Fruit fly (Drosophila melanogaster) whole organism, embryonic: ENCODE data around the gene NaPi-III.

ENCODE experiments used
- Awh ChIP-seq: fragments of 200-800 bp; sonication (Bioruptor generic); IDR thresholded peaks from 2 replicates; pipeline ENCODE4, ENCODE4 v1.3.6; 2022; ENCODE audit warnings: missing biosample characterization, missing genetic modification characterization
- CG10147 ChIP-seq: fragments of 200-800 bp; sonication (Bioruptor generic); optimal IDR thresholded peaks from 2 replicates; lab custom pipeline; 2019; ENCODE audit warnings: missing biosample characterization, mild to moderate bottlenecking, missing genetic modification characterization, moderate library complexity
- CG10274 ChIP-seq: fragments of 200-800 bp; sonication (Bioruptor generic); optimal IDR thresholded peaks from 3 replicates; lab custom pipeline; 2017; ENCODE audit warnings: missing biosample characterization, mild to moderate bottlenecking, missing genetic modification characterization
- CG12071 ChIP-seq: fragments of 200-800 bp; sonication (Bioruptor generic); optimal IDR thresholded peaks from 3 replicates; lab custom pipeline; 2018; ENCODE audit warnings: missing biosample characterization, mild to moderate bottlenecking, missing genetic modification characterization
- CG14710 ChIP-seq: fragments of 200-800 bp; sonication (Bioruptor generic); optimal IDR thresholded peaks from 3 replicates; lab custom pipeline; 2019; ENCODE audit warnings: missing biosample characterization, mild to moderate bottlenecking, missing genetic modification characterization, moderate library complexity
- CG15479 ChIP-seq: fragments of 200-800 bp; sonication (Bioruptor generic); optimal IDR thresholded peaks from 3 replicates; lab custom pipeline; 2019; ENCODE audit warnings: missing biosample characterization, mild to moderate bottlenecking, missing genetic modification characterization, moderate library complexity
- CG15514 ChIP-seq: fragments of 200-800 bp; sonication (Bioruptor generic); optimal IDR thresholded peaks from 3 replicates; lab custom pipeline; 2017; ENCODE audit warnings: missing biosample characterization, missing genetic modification characterization, mild to moderate bottlenecking, moderate library complexity, missing genetic modification reagents
- CG17359 ChIP-seq: fragments of 200-800 bp; sonication (Bioruptor generic); optimal IDR thresholded peaks from 3 replicates; lab custom pipeline; 2018; ENCODE audit warnings: missing biosample characterization, mild to moderate bottlenecking, missing genetic modification characterization, moderate library complexity
- CG1792 ChIP-seq: fragments of 200-800 bp; sonication (Bioruptor generic); optimal IDR thresholded peaks from 2 replicates; lab custom pipeline; 2016; ENCODE audit warnings: missing biosample characterization, missing genetic modification characterization
- CG18764 ChIP-seq: fragments of 200-800 bp; sonication (Bioruptor generic); optimal IDR thresholded peaks from 3 replicates; lab custom pipeline; 2016; ENCODE audit warnings: missing biosample characterization, missing genetic modification characterization
- CG2678 ChIP-seq: fragments of 200-800 bp; sonication (Bioruptor generic); optimal IDR thresholded peaks from 3 replicates; lab custom pipeline; 2019; ENCODE audit warnings: missing biosample characterization, mild to moderate bottlenecking, missing genetic modification characterization, moderate library complexity
- CG2712 ChIP-seq: fragments of 200-800 bp; optimal IDR thresholded peaks from 3 replicates; lab custom pipeline; 2019; ENCODE audit warnings: missing biosample characterization, mild to moderate bottlenecking, missing genetic modification characterization, moderate library complexity
- CG32772 ChIP-seq: fragments of 200-800 bp; sonication (Bioruptor generic); IDR thresholded peaks from 2 replicates; pipeline ENCODE4 v1.3.6; 2022; ENCODE audit warnings: missing biosample characterization, missing genetic modification characterization
- CG3281 ChIP-seq: fragments of 200-800 bp; sonication (Bioruptor generic); optimal IDR thresholded peaks from 3 replicates; lab custom pipeline; 2017; ENCODE audit warnings: missing biosample characterization, mild to moderate bottlenecking, missing genetic modification characterization
- CG33213 ChIP-seq: fragments of 200-800 bp; sonication (Bioruptor generic); optimal IDR thresholded peaks from 3 replicates; lab custom pipeline; 2016; ENCODE audit warnings: missing biosample characterization, missing genetic modification characterization
- CG3995 ChIP-seq: fragments of 200-800 bp; sonication (Bioruptor generic); optimal IDR thresholded peaks from 3 replicates; lab custom pipeline; 2016; ENCODE audit warnings: missing biosample characterization, missing genetic modification characterization
- CG4360 ChIP-seq: fragments of 200-800 bp; sonication (Bioruptor generic); IDR thresholded peaks from 2 replicates; pipeline ENCODE4 v1.3.6; 2022; ENCODE audit warnings: missing biosample characterization, missing genetic modification characterization
- CG6254 ChIP-seq: fragments of 200-800 bp; sonication (Bioruptor generic); optimal IDR thresholded peaks from 3 replicates; lab custom pipeline; 2017; ENCODE audit warnings: mild to moderate bottlenecking, missing biosample characterization, missing genetic modification reagents, missing genetic modification characterization
- CG7556 ChIP-seq: fragments of 200-800 bp; sonication (Bioruptor generic); optimal IDR thresholded peaks from 2 replicates; lab custom pipeline; 2017; ENCODE audit warnings: missing biosample characterization, mild to moderate bottlenecking, missing genetic modification characterization
- CG7745 ChIP-seq: fragments of 200-800 bp; sonication (Bioruptor generic); optimal IDR thresholded peaks from 2 replicates; lab custom pipeline; 2018; ENCODE audit warnings: missing biosample characterization, mild to moderate bottlenecking, missing genetic modification characterization, moderate library complexity
- CG7963 ChIP-seq: fragments of 200-800 bp; sonication (Bioruptor generic); IDR thresholded peaks from 3 replicates; pipeline ENCODE4 v1.3.6; 2022; ENCODE audit warnings: missing biosample characterization, missing genetic modification characterization; ENCODE audit not compliant: partially characterized antibody
- Doc2 ChIP-seq: fragments of 200-800 bp; sonication (Bioruptor generic); IDR thresholded peaks from 2 replicates; pipeline ENCODE4 v1.3.6; 2022; ENCODE audit warnings: missing biosample characterization, missing genetic modification characterization
- GATAe ChIP-seq: fragments of 200-800 bp; sonication (Bioruptor generic); conservative IDR thresholded peaks from 2 replicates; pipeline ENCODE4 v1.3.6; 2022; ENCODE audit warnings: missing biosample characterization, missing genetic modification characterization
- Hr39 ChIP-seq: fragments of >200 bp; optimal IDR thresholded peaks from 2 replicates; lab custom pipeline; 2017
- NK7.1 ChIP-seq: fragments of 200-800 bp; sonication (Bioruptor generic); optimal IDR thresholded peaks from 3 replicates; lab custom pipeline; 2016; ENCODE audit warnings: missing biosample characterization, missing genetic modification characterization
- Nf-YA ChIP-seq: fragments of 200-800 bp; sonication (Bioruptor generic); IDR thresholded peaks from 2 replicates; pipeline ENCODE4 v1.3.6; 2022; ENCODE audit warnings: missing biosample characterization, missing genetic modification characterization
- Sry-δ ChIP-seq: fragments of 200-800 bp; sonication (Bioruptor generic); optimal IDR thresholded peaks from 2 replicates; lab custom pipeline; 2016; ENCODE audit warnings: missing biosample characterization, missing genetic modification characterization
- Trl ChIP-seq, 3 experiments: fragments of >200 bp in 2 of 3; fragments of 200-800 bp in 1 of 3; sonication (Bioruptor generic) in 1 of 3; optimal IDR thresholded peaks; 2 replicates in 1 of 3; 3 replicates in 2 of 3; lab custom pipeline; 2016 to 2017; ENCODE audit warnings: missing biosample characterization in 1 of 3, missing genetic modification characterization in 1 of 3
- Vsx1 ChIP-seq: fragments of 200-800 bp; sonication (Bioruptor generic); optimal IDR thresholded peaks from 2 replicates; lab custom pipeline; 2017; ENCODE audit warnings: missing biosample characterization, mild to moderate bottlenecking, missing genetic modification characterization, missing genetic modification reagents
- YL-1 ChIP-seq: fragments of 200-800 bp; sonication (Bioruptor generic); optimal IDR thresholded peaks from 3 replicates; lab custom pipeline; 2017; ENCODE audit warnings: missing biosample characterization, mild to moderate bottlenecking, missing genetic modification characterization
- ara ChIP-seq: fragments of 200-800 bp; sonication (Bioruptor generic); IDR thresholded peaks from 2 replicates; pipeline ENCODE4 v1.3.6; 2022; ENCODE audit warnings: missing biosample characterization, missing genetic modification characterization
- caup ChIP-seq: fragments of 200-800 bp; sonication (Bioruptor generic); optimal IDR thresholded peaks from 3 replicates; lab custom pipeline; 2017; ENCODE audit warnings: missing biosample characterization, mild to moderate bottlenecking, missing genetic modification characterization, moderate library complexity; ENCODE audit not compliant: severe bottlenecking
- corto ChIP-seq: fragments of 200-800 bp; sonication (Bioruptor generic); optimal IDR thresholded peaks from 2 replicates; lab custom pipeline; 2016; ENCODE audit warnings: missing biosample characterization, mild to moderate bottlenecking, missing genetic modification characterization, moderate library complexity
- croc ChIP-seq: fragments of 200-800 bp; sonication (Bioruptor generic); conservative IDR thresholded peaks from 3 replicates; pipeline ENCODE4 v1.3.6; 2022; ENCODE audit warnings: missing biosample characterization, missing genetic modification characterization
- cwo ChIP-seq: fragments of 200-800 bp; sonication (Bioruptor generic); optimal IDR thresholded peaks from 3 replicates; lab custom pipeline; 2017; ENCODE audit warnings: missing biosample characterization, missing genetic modification characterization, mild to moderate bottlenecking, moderate library complexity, missing genetic modification reagents
- dmrt11E ChIP-seq: fragments of 200-800 bp; sonication (Bioruptor generic); optimal IDR thresholded peaks from 3 replicates; lab custom pipeline; 2018; ENCODE audit warnings: missing biosample characterization, mild to moderate bottlenecking, missing genetic modification characterization, moderate library complexity
- emc ChIP-seq: fragments of 200-800 bp; sonication (Bioruptor generic); optimal IDR thresholded peaks from 2 replicates; lab custom pipeline; 2016; ENCODE audit warnings: missing biosample characterization, missing genetic modification characterization
- ems ChIP-seq: fragments of 200-800 bp; sonication (Bioruptor generic); optimal IDR thresholded peaks from 3 replicates; lab custom pipeline; 2016; ENCODE audit warnings: missing biosample characterization, missing genetic modification characterization
- fd102C ChIP-seq: fragments of 200-800 bp; sonication (Bioruptor generic); optimal IDR thresholded peaks from 2 replicates; lab custom pipeline; 2018; ENCODE audit warnings: missing biosample characterization, mild to moderate bottlenecking, missing genetic modification characterization, moderate library complexity
- ftz-f1 ChIP-seq: fragments of 200-800 bp; sonication (Bioruptor generic); optimal IDR thresholded peaks from 2 replicates; lab custom pipeline; 2016; ENCODE audit warnings: missing biosample characterization, missing genetic modification characterization
- lmd ChIP-seq: fragments of 200-800 bp; sonication (Bioruptor generic); IDR thresholded peaks from 2 replicates; pipeline ENCODE4 v1.3.6; 2022; ENCODE audit warnings: missing biosample characterization, missing genetic modification characterization
- nau ChIP-seq: fragments of 200-800 bp; sonication (Bioruptor generic); optimal IDR thresholded peaks from 3 replicates; lab custom pipeline; 2017; ENCODE audit warnings: missing biosample characterization, mild to moderate bottlenecking, missing genetic modification characterization, missing genetic modification reagents
- nerfin-2 ChIP-seq: fragments of 200-800 bp; sonication (Bioruptor generic); IDR thresholded peaks from 2 replicates; pipeline ENCODE4 v1.3.6; 2022; ENCODE audit warnings: missing biosample characterization, missing genetic modification characterization; ENCODE audit not compliant: partially characterized antibody
- pros ChIP-seq: fragments of 200-800 bp; sonication (Bioruptor generic); optimal IDR thresholded peaks from 3 replicates; lab custom pipeline; 2019; ENCODE audit warnings: missing biosample characterization, mild to moderate bottlenecking, missing genetic modification characterization, moderate library complexity
- sqz ChIP-seq: fragments of 200-800 bp; sonication (Bioruptor generic); optimal IDR thresholded peaks from 3 replicates; lab custom pipeline; 2018; ENCODE audit warnings: missing biosample characterization, mild to moderate bottlenecking, missing genetic modification characterization
- sug ChIP-seq: fragments of 200-800 bp; optimal IDR thresholded peaks from 2 replicates; lab custom pipeline; 2019; ENCODE audit warnings: missing biosample characterization, mild to moderate bottlenecking, missing genetic modification characterization, moderate library complexity
- tap ChIP-seq: fragments of 200-800 bp; optimal IDR thresholded peaks from 3 replicates; lab custom pipeline; 2019; ENCODE audit warnings: missing biosample characterization, mild to moderate bottlenecking, missing genetic modification characterization, moderate library complexity
- tin ChIP-seq: fragments of 200-800 bp; sonication (Bioruptor generic); optimal IDR thresholded peaks from 3 replicates; lab custom pipeline; 2016; ENCODE audit warnings: missing biosample characterization, missing genetic modification characterization
- trem ChIP-seq: fragments of 200-800 bp; optimal IDR thresholded peaks from 3 replicates; lab custom pipeline; 2019; ENCODE audit warnings: missing biosample characterization, mild to moderate bottlenecking, missing genetic modification characterization, moderate library complexity
- wek ChIP-seq: fragments of 200-800 bp; sonication (Bioruptor generic); optimal IDR thresholded peaks from 3 replicates; lab custom pipeline; 2018; ENCODE audit warnings: missing biosample characterization, mild to moderate bottlenecking, missing genetic modification characterization, moderate library complexity

Gene NaPi-III

DNA sequence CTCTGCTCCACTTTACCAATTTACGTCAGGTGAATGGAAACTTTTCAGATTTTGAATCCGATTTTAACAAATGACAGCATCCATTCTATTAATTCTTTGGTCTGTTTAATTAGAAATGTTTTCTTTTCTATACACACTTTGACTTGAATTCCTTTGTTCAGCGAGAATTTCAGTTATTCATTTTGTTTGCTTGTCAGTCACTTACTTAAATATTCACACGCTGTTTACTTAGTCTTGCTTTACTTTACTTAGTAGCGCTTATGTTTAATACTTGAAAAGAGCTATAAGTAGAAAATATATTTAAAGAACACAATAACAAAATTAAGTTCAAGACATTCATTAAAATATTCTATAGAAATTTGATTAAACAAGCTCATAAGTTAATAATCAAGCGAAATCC, 15.7 kb upstream of the NaPi-III start, which contains the start of gene CG32073 (continued):
- TF ChIP-seq Vsx1 = peak; percentile 67
- peak; percentile 29 for TF ChIP-seq Sry-δ (GFP tag; lab: Kevin White, UChicago)
- TF ChIP-seq CG10147 = no peak
- TF ChIP-seq fd102C (GFP tag; lab: Kevin White, UChicago) = no peak
- no peak for TF ChIP-seq sug (tag; lab: Kevin White, UChicago)
- no peak for TF ChIP-seq emc (GFP tag; lab: Kevin White, UChicago)
- TF ChIP-seq CG3281 (GFP tag; lab: Kevin White, UChicago) = peak; percentile 2
- TF ChIP-seq CG2678 (tag; lab: Kevin White, UChicago) = no peak
- TF ChIP-seq caup (GFP tag; lab: Kevin White, UChicago) = peak; percentile 38
- TF ChIP-seq CG33213 (GFP tag; lab: Kevin White, UChicago) = peak; percentile 34
- TF ChIP-seq cwo (GFP tag; lab: Kevin White, UChicago) = peak; percentile 64
- TF ChIP-seq CG32772 (GFP tag; lab: Robert Waterston, UW) = no peak
- TF ChIP-seq GATAe (GFP tag; lab: Robert Waterston, UW) = no peak
- TF ChIP-seq lmd (GFP tag; lab: Robert Waterston, UW) = no peak
- TF ChIP-seq YL-1 (GFP tag; lab: Kevin White, UChicago) = no peak
- TF ChIP-seq NK7.1 (GFP tag; lab: Kevin White, UChicago) = no peak
- TF ChIP-seq pros (GFP tag; lab: Kevin White, UChicago) = no peak
- TF ChIP-seq nau (GFP tag; lab: Kevin White, UChicago) = no peak
- no peak for TF ChIP-seq CG7745
- no peak for TF ChIP-seq CG15479 (GFP tag; lab: Kevin White, UChicago)
- peak; percentile 42 for TF ChIP-seq CG14710 (tag; lab: Kevin White, UChicago)
- peak; percentile 40 for TF ChIP-seq wek (GFP tag; lab: Kevin White, UChicago)
- TF ChIP-seq ems (GFP tag; lab: Kevin White, UChicago) = no peak
- no peak for TF ChIP-seq Doc2 (GFP tag; lab: Robert Waterston, UW)
- TF ChIP-seq CG15514 = no peak
- peak; percentile 17 for TF ChIP-seq CG7556 (GFP tag; lab: Kevin White, UChicago)
- no peak for TF ChIP-seq sqz (GFP tag; lab: Kevin White, UChicago)
- TF ChIP-seq ara (GFP tag; lab: Robert Waterston, UW) = no peak
- no peak for TF ChIP-seq croc (GFP tag; lab: Robert Waterston, UW)
- no peak for TF ChIP-seq dmrt11E
- peak; percentile 75 for TF ChIP-seq CG12071 (GFP tag; lab: Kevin White, UChicago)
- peak; percentile 52 for TF ChIP-seq CG1792
- peak; percentile 75 for TF ChIP-seq CG18764
- TF ChIP-seq CG7963 (GFP tag; lab: Robert Waterston, UW) = no peak
- TF ChIP-seq CG3995 (GFP tag; lab: Kevin White, UChicago) = no peak
- peak; percentile 10 for TF ChIP-seq CG17359 (tag; lab: Kevin White, UChicago)
- TF ChIP-seq tin (GFP tag; lab: Kevin White, UChicago) = no peak
- TF ChIP-seq ftz-f1 (GFP tag; lab: Kevin White, UChicago) = no peak
- peak; percentile 44 for TF ChIP-seq CG2712 (tag; lab: Kevin White, UChicago)
- TF ChIP-seq CG4360 (GFP tag; lab: Robert Waterston, UW) = no peak
- no peak for TF ChIP-seq trem
- peak; percentile 36 for TF ChIP-seq tap (tag; lab: Kevin White, UChicago)
- no peak for TF ChIP-seq Trl (optimal IDR thresholded peaks at IDR 0.05; lab: Kevin White, UChicago)
- TF ChIP-seq Trl (GFP tag; optimal IDR thresholded peaks at IDR 0.05; lab: Kevin White, UChicago) = peak; percentile 36
- no peak for TF ChIP-seq corto (GFP tag; lab: Kevin White, UChicago)
- TF ChIP-seq CG6254 (GFP tag; lab: Kevin White, UChicago) = peak; percentile 33
- 0 out of 2 replicates have a peak, but pooled peaks have one; percentile 16 for TF ChIP-seq Awh (GFP tag; lab: Robert Waterston, UW)
- TF ChIP-seq nerfin-2 (GFP tag; lab: Robert Waterston, UW) = no peak
- no peak for TF ChIP-seq Nf-YA (GFP tag; lab: Robert Waterston, UW)
- no peak for TF ChIP-seq CG10274
- TF ChIP-seq Hr39 = no peak
